Worm (Caenorhabditis elegans): ENCODE data around the gene scav-2.

- TF ChIP-seq dao-5 (tag; optimal IDR thresholded peaks at IDR 0.05) (no peak), W03F9.2 (tag; optimal IDR thresholded peaks at IDR 0.05) (no peak)
Observed at ce11 chrIII:13563000-13563522, 7.9 kb upstream of the scav-2 start, which contains the start of gene T05D4.2.

All from whole organism, L4/young adult.